Worm (Caenorhabditis elegans) whole organism, late embryonic: ENCODE measurements around the gene str-151.

ENCODE experiments used
- C38D4.7 ChIP-seq: fragments of 200-800 bp; sonication (Bioruptor generic); optimal IDR thresholded peaks from 2 replicates; lab custom pipeline; 2018; ENCODE audit warnings: mild to moderate bottlenecking, missing genetic modification characterization, moderate library complexity, missing compliant biosample characterization
- K02D7.2 ChIP-seq: sonication (generic microtip); optimal IDR thresholded peaks from 2 replicates; lab custom pipeline; 2017; ENCODE audit warnings: mild to moderate bottlenecking, missing genetic modification characterization, missing compliant biosample characterization
- K09A11.1 ChIP-seq: sonication (generic microtip); optimal IDR thresholded peaks from 2 replicates; lab custom pipeline; 2017; ENCODE audit warnings: antibody characterized with exemption, mild to moderate bottlenecking, missing genetic modification characterization, missing compliant biosample characterization; ENCODE audit not compliant: insufficient read depth
- T23F11.4 ChIP-seq: fragments of 200-800 bp; sonication (Bioruptor generic); optimal IDR thresholded peaks from 2 replicates; lab custom pipeline; 2018; ENCODE audit warnings: mild to moderate bottlenecking, missing genetic modification characterization, missing compliant biosample characterization
- Y22D7AL.16 ChIP-seq: sonication (generic microtip); optimal IDR thresholded peaks from 2 replicates; lab custom pipeline; 2016; ENCODE audit warnings: missing genetic modification characterization, missing compliant biosample characterization
- ceh-14 ChIP-seq: sonication (generic microtip); optimal IDR thresholded peaks from 2 replicates; lab custom pipeline; 2016; ENCODE audit warnings: missing genotype, missing genetic modification characterization, missing compliant biosample characterization
- ceh-18 ChIP-seq: sonication (generic microtip); optimal IDR thresholded peaks from 2 replicates; lab custom pipeline; 2016; ENCODE audit warnings: missing genetic modification characterization, missing compliant biosample characterization
- ceh-19 ChIP-seq: fragments of 200-800 bp; sonication (Bioruptor generic); optimal IDR thresholded peaks from 2 replicates; lab custom pipeline; 2018; ENCODE audit warnings: mild to moderate bottlenecking, missing genetic modification characterization, missing compliant biosample characterization
- ceh-2 ChIP-seq: sonication (generic microtip); optimal IDR thresholded peaks from 2 replicates; lab custom pipeline; 2016; ENCODE audit warnings: missing genotype, missing genetic modification characterization, missing compliant biosample characterization
- ceh-22 ChIP-seq: sonication (generic microtip); optimal IDR thresholded peaks from 2 replicates; lab custom pipeline; 2017; ENCODE audit warnings: missing biosample characterization, missing genetic modification characterization
- ceh-30 ChIP-seq: fragments of 150-350 bp; optimal IDR thresholded peaks from 2 replicates; lab custom pipeline; 2014; ENCODE audit warnings: missing biosample characterization, missing genetic modification characterization
- ceh-31 ChIP-seq: sonication (generic microtip); optimal IDR thresholded peaks from 2 replicates; lab custom pipeline; 2016; ENCODE audit warnings: missing genetic modification characterization, missing compliant biosample characterization
- ceh-34 ChIP-seq: sonication (generic microtip); optimal IDR thresholded peaks from 2 replicates; lab custom pipeline; 2016; ENCODE audit warnings: mild to moderate bottlenecking, missing genetic modification characterization, missing compliant biosample characterization
- ceh-45 ChIP-seq: fragments of 200-800 bp; sonication (Bioruptor generic); IDR thresholded peaks from 2 replicates; pipeline ENCODE4 v1.3.6; 2022; ENCODE audit warnings: missing genetic modification reagents, missing genetic modification characterization, missing compliant biosample characterization
- ceh-48 ChIP-seq: sonication (generic microtip); optimal IDR thresholded peaks from 2 replicates; lab custom pipeline; 2016; ENCODE audit warnings: missing genetic modification characterization, inconsistent platforms, missing compliant biosample characterization
- ceh-9 ChIP-seq: sonication (generic microtip); optimal IDR thresholded peaks from 2 replicates; lab custom pipeline; 2016; ENCODE audit warnings: mild to moderate bottlenecking, missing genetic modification characterization, inconsistent platforms, missing compliant biosample characterization
- che-1 ChIP-seq: sonication (generic microtip); optimal IDR thresholded peaks from 2 replicates; lab custom pipeline; 2016; ENCODE audit warnings: mild to moderate bottlenecking, missing genetic modification characterization, missing compliant biosample characterization
- dve-1 ChIP-seq: sonication (generic microtip); optimal IDR thresholded peaks from 2 replicates; lab custom pipeline; 2017; ENCODE audit warnings: antibody characterized with exemption, mild to moderate bottlenecking, missing genetic modification characterization, missing compliant biosample characterization
- elt-4 ChIP-seq: sonication (generic microtip); optimal IDR thresholded peaks from 2 replicates; lab custom pipeline; 2016; ENCODE audit warnings: missing genetic modification characterization, missing compliant biosample characterization
- fax-1 ChIP-seq: sonication (generic microtip); optimal IDR thresholded peaks from 2 replicates; lab custom pipeline; 2016; ENCODE audit warnings: missing genotype, missing genetic modification characterization, missing compliant biosample characterization
- fkh-6 ChIP-seq: sonication (generic microtip); optimal IDR thresholded peaks from 2 replicates; lab custom pipeline; 2016; ENCODE audit warnings: missing genetic modification characterization, missing compliant biosample characterization
- hlh-15 ChIP-seq: sonication (generic microtip); optimal IDR thresholded peaks from 2 replicates; lab custom pipeline; 2016; ENCODE audit warnings: missing genetic modification characterization, missing compliant biosample characterization
- hlh-6 ChIP-seq: sonication (generic microtip); optimal IDR thresholded peaks from 2 replicates; lab custom pipeline; 2016; ENCODE audit warnings: missing genotype, missing genetic modification characterization, missing compliant biosample characterization
- lim-6 ChIP-seq: sonication (generic microtip); optimal IDR thresholded peaks from 2 replicates; lab custom pipeline; 2016; ENCODE audit warnings: missing genetic modification characterization, missing compliant biosample characterization
- lin-11 ChIP-seq: fragments of 200-800 bp; sonication (Bioruptor generic); optimal IDR thresholded peaks from 2 replicates; lab custom pipeline; 2018; ENCODE audit warnings: mild to moderate bottlenecking, missing genetic modification characterization, missing compliant biosample characterization
- madf-2 ChIP-seq: sonication (generic microtip); optimal IDR thresholded peaks from 2 replicates; lab custom pipeline; 2017; ENCODE audit warnings: missing genetic modification characterization, missing compliant biosample characterization
- mec-3 ChIP-seq: sonication (generic microtip); optimal IDR thresholded peaks from 2 replicates; lab custom pipeline; 2016; ENCODE audit warnings: borderline replicate concordance, missing genetic modification characterization, missing compliant biosample characterization
- nhr-232 ChIP-seq: sonication (generic microtip); optimal IDR thresholded peaks from 2 replicates; lab custom pipeline; 2016; ENCODE audit warnings: missing genetic modification characterization, missing compliant biosample characterization
- npax-4 ChIP-seq: sonication (generic microtip); optimal IDR thresholded peaks from 2 replicates; lab custom pipeline; 2016; ENCODE audit warnings: missing genetic modification characterization, missing compliant biosample characterization
- pat-9 ChIP-seq: fragments of 200-800 bp; sonication (Bioruptor generic); optimal IDR thresholded peaks from 2 replicates; lab custom pipeline; 2018; ENCODE audit warnings: mild to moderate bottlenecking, missing genetic modification characterization, moderate library complexity, missing compliant biosample characterization
- pax-1 ChIP-seq: fragments of 150-350 bp; optimal IDR thresholded peaks from 2 replicates; lab custom pipeline; 2014; ENCODE audit warnings: missing biosample characterization, missing genetic modification characterization
- pha-2 ChIP-seq: sonication (generic microtip); optimal IDR thresholded peaks from 2 replicates; lab custom pipeline; 2017; ENCODE audit warnings: mild to moderate bottlenecking, missing genetic modification characterization, missing compliant biosample characterization
- pqm-1 ChIP-seq: sonication (generic microtip); optimal IDR thresholded peaks from 2 replicates; lab custom pipeline; 2016; ENCODE audit warnings: missing genetic modification characterization, missing compliant biosample characterization
- rnt-1 ChIP-seq: sonication (generic microtip); optimal IDR thresholded peaks from 2 replicates; lab custom pipeline; 2016; ENCODE audit warnings: missing genetic modification characterization, missing compliant biosample characterization
- sdc-2 ChIP-seq: sonication (generic microtip); optimal IDR thresholded peaks from 2 replicates; lab custom pipeline; 2016; ENCODE audit warnings: missing genotype, missing genetic modification characterization, missing compliant biosample characterization
- sox-4 ChIP-seq: sonication (generic microtip); optimal IDR thresholded peaks from 2 replicates; lab custom pipeline; 2017; ENCODE audit warnings: mild to moderate bottlenecking, missing genetic modification characterization, inconsistent platforms, missing compliant biosample characterization
- tbx-7 ChIP-seq: sonication (generic microtip); optimal IDR thresholded peaks from 2 replicates; lab custom pipeline; 2016; ENCODE audit warnings: missing genotype, missing genetic modification characterization, missing compliant biosample characterization
- unc-42 ChIP-seq: sonication (generic microtip); optimal IDR thresholded peaks from 2 replicates; lab custom pipeline; 2016; ENCODE audit warnings: missing genotype, missing genetic modification characterization, missing compliant biosample characterization
- unc-55 ChIP-seq: sonication (generic microtip); optimal IDR thresholded peaks from 2 replicates; lab custom pipeline; 2017; ENCODE audit warnings: missing biosample characterization, missing genetic modification reagents, missing genetic modification characterization
- unc-86 ChIP-seq: sonication (generic microtip); optimal IDR thresholded peaks from 2 replicates; lab custom pipeline; 2016; ENCODE audit warnings: missing genetic modification characterization, missing compliant biosample characterization
- zip-5 ChIP-seq: sonication (generic microtip); optimal IDR thresholded peaks from 2 replicates; lab custom pipeline; 2016; ENCODE audit warnings: missing genetic modification characterization, missing compliant biosample characterization
- ztf-16 ChIP-seq: sonication (generic microtip); optimal IDR thresholded peaks from 2 replicates; lab custom pipeline; 2017; ENCODE audit warnings: missing genetic modification characterization, missing compliant biosample characterization

Gene str-151

DNA sequence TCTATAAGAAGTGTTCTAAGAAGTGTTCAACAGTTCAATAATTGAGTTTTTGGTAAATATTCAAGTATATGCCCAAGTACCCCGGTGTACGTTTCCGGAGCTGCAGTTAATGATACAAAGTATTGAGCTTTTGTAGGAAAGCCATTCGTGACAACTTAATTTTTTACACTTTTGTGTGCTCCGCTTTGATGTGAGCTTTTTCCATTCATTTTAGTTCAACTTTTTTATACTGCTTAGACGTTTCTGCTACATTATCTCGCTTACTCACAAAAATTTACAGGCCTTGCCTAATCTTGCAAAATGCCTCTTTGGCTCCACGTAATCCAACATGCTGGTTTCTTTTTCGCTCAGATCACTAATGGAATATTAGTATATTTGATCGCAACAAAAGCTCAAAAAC lies at the start of gene str-151:
Gene str-151, plus strand, starts transcription at position 301 of the 400 bp plus-strand sequence.
- TF ChIP-seq npax-4 (no peak), K09A11.1 (tag; lab: Kevin White, UChicago) (no peak), ceh-18 (tag; lab: Kevin White, UChicago) (no peak), pqm-1 (tag; lab: Kevin White, UChicago) (no peak), hlh-15 (no peak), K02D7.2 (tag; lab: Kevin White, UChicago) (no peak), lim-6 (tag; lab: Kevin White, UChicago) (no peak), ceh-22 (tag; lab: Kevin White, UChicago) (no peak), unc-55 (GFP tag; lab: Kevin White, UChicago) (no peak), ceh-9 (tag; lab: Kevin White, UChicago) (no peak), rnt-1 (tag; lab: Kevin White, UChicago) (no peak), hlh-6 (tag; lab: Kevin White, UChicago) (no peak)

DNA sequence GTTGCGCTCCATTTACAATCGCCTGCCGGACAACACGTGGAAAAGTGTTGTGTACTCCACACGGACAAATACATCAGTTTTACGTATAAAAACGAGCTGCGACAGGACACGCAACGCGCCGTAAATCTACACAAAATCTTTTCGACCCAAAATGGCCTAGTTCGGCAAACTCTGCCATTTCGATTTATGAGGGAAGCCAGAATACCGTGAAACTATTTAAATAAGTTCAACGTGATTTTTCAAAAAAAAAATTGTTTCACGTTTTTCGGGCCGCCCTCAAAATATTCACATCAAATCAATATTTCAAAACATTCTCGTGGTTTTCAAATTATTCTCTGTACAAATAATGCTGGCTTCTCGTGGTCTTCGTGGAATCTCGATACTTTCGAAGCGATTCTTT lies 49.1 kb upstream of the str-151 start, which contains the start of gene F36D3.8:
Gene F36D3.8, plus strand, starts transcription at position 301 of the 400 bp plus-strand sequence.
- no peak for TF ChIP-seq ceh-14 (tag; lab: Kevin White, UChicago)
- TF ChIP-seq ceh-22 (tag; lab: Kevin White, UChicago), result no peak
- no peak for TF ChIP-seq sox-4
- no peak for TF ChIP-seq pha-2 (tag; lab: Kevin White, UChicago)
- TF ChIP-seq dve-1, result no peak
- no peak for TF ChIP-seq sdc-2
- no peak for TF ChIP-seq elt-4 (tag; lab: Kevin White, UChicago)
- TF ChIP-seq fax-1 (tag; lab: Kevin White, UChicago), result no peak

DNA sequence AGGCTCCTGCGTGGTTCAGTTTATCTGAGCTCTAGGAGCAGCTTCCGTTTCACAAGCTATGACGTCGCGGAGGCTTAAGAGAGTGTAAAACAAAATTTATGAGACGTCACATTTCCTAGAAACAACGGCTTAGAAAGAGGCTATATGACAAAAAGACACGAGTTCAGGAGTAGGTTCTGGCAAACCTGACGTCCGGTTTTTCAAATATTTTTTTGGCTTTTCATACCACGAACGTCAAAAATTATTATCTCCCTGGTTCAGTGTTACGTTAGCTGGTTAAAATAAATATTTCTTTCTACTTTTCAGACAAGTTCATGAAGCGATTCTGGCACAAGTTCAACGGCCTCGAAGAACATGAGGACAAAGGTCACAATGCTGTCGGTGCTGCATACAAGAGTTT lies 48.2 kb upstream of the str-151 start, which contains the start of gene F36D3.16:
Gene F36D3.16, plus strand, starts transcription at position 301 of the 400 bp plus-strand sequence.
- no peak for TF ChIP-seq K02D7.2 (tag; lab: Kevin White, UChicago)
- no peak for TF ChIP-seq K09A11.1 (tag; lab: Kevin White, UChicago)
- no peak for TF ChIP-seq elt-4 (tag; lab: Kevin White, UChicago)
- TF ChIP-seq rnt-1 (tag; lab: Kevin White, UChicago), result no peak
- TF ChIP-seq zip-5 (tag; lab: Kevin White, UChicago), result no peak
- TF ChIP-seq ceh-31 (tag; lab: Kevin White, UChicago), result no peak
- no peak for TF ChIP-seq unc-86 (tag; lab: Kevin White, UChicago)
- no peak for TF ChIP-seq pat-9 (tag; lab: Kevin White, UChicago)
- no peak for TF ChIP-seq fax-1 (tag; lab: Kevin White, UChicago)
- no peak for TF ChIP-seq T23F11.4 (GFP tag; lab: Kevin White, UChicago)
- TF ChIP-seq pax-1 (tag; lab: Kevin White, UChicago), result no peak
- TF ChIP-seq sdc-2, result no peak
- no peak for TF ChIP-seq Y22D7AL.16
- no peak for TF ChIP-seq ceh-48 (tag; lab: Kevin White, UChicago)
- no peak for TF ChIP-seq ceh-2 (tag; lab: Kevin White, UChicago)
- no peak for TF ChIP-seq mec-3 (tag; lab: Kevin White, UChicago)
- no peak for TF ChIP-seq ceh-30 (tag; lab: Kevin White, UChicago)
- TF ChIP-seq madf-2 (tag; lab: Kevin White, UChicago), result no peak
- no peak for TF ChIP-seq unc-55 (GFP tag; lab: Kevin White, UChicago)
- no peak for TF ChIP-seq che-1 (tag; lab: Kevin White, UChicago)

DNA sequence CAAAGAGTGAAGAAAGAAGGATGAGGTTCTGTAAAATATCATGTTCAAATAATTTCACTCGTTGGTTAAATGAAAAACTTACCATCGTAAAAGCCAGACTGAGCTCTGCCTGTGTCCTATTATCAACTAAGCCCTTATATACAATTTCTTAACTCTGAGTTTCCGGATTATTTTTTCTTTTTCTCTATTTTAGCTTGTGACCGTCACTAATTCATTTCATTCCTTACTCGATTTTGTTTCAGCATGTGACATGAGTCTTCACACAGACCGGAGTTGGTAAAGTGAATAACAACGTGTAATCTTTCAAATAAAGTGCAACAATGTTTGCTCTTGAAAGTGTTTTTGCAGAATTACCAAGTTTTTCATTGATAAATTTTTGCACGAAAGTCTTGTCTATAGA lies 42.0 kb upstream of the str-151 start, which contains the start of gene cpr-2:
Gene cpr-2, minus strand, starts transcription at position 101 of the 400 bp plus-strand sequence.
- TF ChIP-seq ceh-45 (GFP tag; lab: Robert Waterston, UW), result no peak
- no peak for TF ChIP-seq tbx-7 (tag; lab: Kevin White, UChicago)
- TF ChIP-seq dve-1, result no peak
- TF ChIP-seq nhr-232 (tag; lab: Kevin White, UChicago), result no peak
- no peak for TF ChIP-seq ceh-9 (tag; lab: Kevin White, UChicago)
- TF ChIP-seq ceh-19, result no peak
- no peak for TF ChIP-seq unc-86 (tag; lab: Kevin White, UChicago)
- no peak for TF ChIP-seq unc-42 (tag; lab: Kevin White, UChicago)
- TF ChIP-seq elt-4 (tag; lab: Kevin White, UChicago), result no peak
- no peak for TF ChIP-seq ceh-34 (tag; lab: Kevin White, UChicago)
- TF ChIP-seq madf-2 (tag; lab: Kevin White, UChicago), result no peak
- TF ChIP-seq fkh-6, result no peak
- no peak for TF ChIP-seq ztf-16
- no peak for TF ChIP-seq lin-11 (tag; lab: Kevin White, UChicago)
- TF ChIP-seq sdc-2, result no peak
- no peak for TF ChIP-seq unc-55 (GFP tag; lab: Kevin White, UChicago)
- TF ChIP-seq C38D4.7 (GFP tag; lab: Kevin White, UChicago), result no peak
